Worm (Caenorhabditis elegans): ENCODE results near the gene idpp-4.
"Not testable (repeated sequence)": the region's sequence is repeated elsewhere in the genome, so short reads cannot be mapped to it uniquely, and the experiment has no call there.

Gene idpp-4

ce11 chrII:10300954-10301353 lies 20.3 kb upstream of the idpp-4 start, which contains the start of gene mdt-22 (continued):
- TF ChIP-seq zag-1 (tag; optimal IDR thresholded peaks at IDR 0.05) = no peak
- peak; percentile 39 for TF ChIP-seq zip-4 (GFP tag; optimal IDR thresholded peaks at IDR 0.05)
- TF ChIP-seq C04F5.9 (tag; optimal IDR thresholded peaks at IDR 0.05) = peak; percentile 52
- peak; percentile 71 for TF ChIP-seq unc-86 (tag; optimal IDR thresholded peaks at IDR 0.05)
- no peak for TF ChIP-seq nhr-28 (tag; optimal IDR thresholded peaks at IDR 0.05)
- TF ChIP-seq ceh-8 (GFP tag; optimal IDR thresholded peaks at IDR 0.05) = peak; percentile 35
- peak; percentile 45 for TF ChIP-seq unc-130 (tag; optimal IDR thresholded peaks at IDR 0.05)
- TF ChIP-seq vab-15 (tag; optimal IDR thresholded peaks at IDR 0.05) = peak; percentile 68
- TF ChIP-seq Y116A8C.19 (tag; optimal IDR thresholded peaks at IDR 0.05; ENCODE audit: borderline replicate concordance) = no peak
- TF ChIP-seq unc-62 (GFP tag; optimal IDR thresholded peaks at IDR 0.05) = no peak
- peak in 1 of 2 experiments; percentile 71 for TF ChIP-seq ztf-11 (tag; optimal IDR thresholded peaks at IDR 0.05)
- peak; percentile 71 for TF ChIP-seq xbp-1 (tag; optimal IDR thresholded peaks at IDR 0.05)
- TF ChIP-seq snpc-4 (tag; optimal IDR thresholded peaks at IDR 0.05) = peak; percentile 45
- no peak for TF ChIP-seq hlh-17 (GFP tag; optimal IDR thresholded peaks at IDR 0.05; ENCODE audit: borderline replicate concordance)
- TF ChIP-seq ceh-90 (tag; optimal IDR thresholded peaks at IDR 0.05) = peak; percentile 28
- TF ChIP-seq irx-1 (tag; optimal IDR thresholded peaks at IDR 0.05) = peak; percentile 60
- peak; percentile 55 for TF ChIP-seq sox-4 (tag; optimal IDR thresholded peaks at IDR 0.05)
- TF ChIP-seq ceh-63 (GFP tag; optimal IDR thresholded peaks at IDR 0.05) = no peak
- no peak for TF ChIP-seq nhr-12 (tag; optimal IDR thresholded peaks at IDR 0.05)
- peak; percentile 83 for TF ChIP-seq nhr-71 (tag; optimal IDR thresholded peaks at IDR 0.05)
- TF ChIP-seq lin-39 (tag; optimal IDR thresholded peaks at IDR 0.05) = peak; percentile 45
- TF ChIP-seq lin-13 (GFP tag; optimal IDR thresholded peaks at IDR 0.05) = peak; percentile 80
- peak; percentile 80 for TF ChIP-seq tbx-2 (tag; optimal IDR thresholded peaks at IDR 0.05)
- no peak for TF ChIP-seq egl-27 (tag; optimal IDR thresholded peaks at IDR 0.05)
- TF ChIP-seq tlp-1 (tag; optimal IDR thresholded peaks at IDR 0.05) = no peak
- TF ChIP-seq fkh-10 (GFP tag; optimal IDR thresholded peaks at IDR 0.05) = peak; percentile 63
- peak; percentile 72 for TF ChIP-seq skn-1 (tag; optimal IDR thresholded peaks at IDR 0.05)
- TF ChIP-seq aly-2 (tag; optimal IDR thresholded peaks at IDR 0.05) = peak; percentile 64
- no peak for TF ChIP-seq elt-2 (tag; optimal IDR thresholded peaks at IDR 0.05)
- peak; percentile 73 for TF ChIP-seq fkh-8 (tag; optimal IDR thresholded peaks at IDR 0.05)
- no peak for TF ChIP-seq sptf-1 (tag; optimal IDR thresholded peaks at IDR 0.05)
- TF ChIP-seq swsn-7 (tag; optimal IDR thresholded peaks at IDR 0.05) = peak; percentile 80
- TF ChIP-seq lin-35 (GFP tag; optimal IDR thresholded peaks at IDR 0.05) = peak; percentile 96 to 98
- peak; percentile 87 for TF ChIP-seq nhr-47 (tag; optimal IDR thresholded peaks at IDR 0.05)
- TF ChIP-seq pax-3 (tag; optimal IDR thresholded peaks at IDR 0.05) = peak; percentile 74
- TF ChIP-seq dsc-1 (tag; optimal IDR thresholded peaks at IDR 0.05) = peak; percentile 65
- TF ChIP-seq ztf-4 (tag; optimal IDR thresholded peaks at IDR 0.05) = no peak

DNA sequence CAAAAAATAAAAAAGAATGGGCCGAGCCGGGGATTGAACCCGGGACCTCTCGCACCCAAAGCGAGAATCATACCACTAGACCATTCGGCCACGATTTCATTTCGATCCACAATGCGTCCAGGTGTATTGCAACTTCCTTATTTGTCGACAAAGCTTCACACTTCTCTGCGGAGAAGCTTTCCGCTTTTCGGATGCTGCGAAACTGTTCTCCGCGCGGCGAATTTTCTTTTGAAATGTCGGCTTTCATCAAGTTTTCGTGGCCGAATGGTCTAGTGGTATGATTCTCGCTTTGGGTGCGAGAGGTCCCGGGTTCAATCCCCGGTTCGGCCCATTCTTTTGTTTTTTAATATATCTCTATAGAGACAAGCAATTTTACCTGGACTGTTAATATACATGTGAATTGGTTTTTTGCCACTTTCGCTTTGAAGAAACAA lies 19.1 kb upstream of the idpp-4 start:
- TF ChIP-seq efl-1 (optimal IDR thresholded peaks at IDR 0.05) = not testable (repeated sequence)
- TF ChIP-seq efl-1 (GFP tag; optimal IDR thresholded peaks at IDR 0.05 in 1 of 2) (peak in 1 of 2 experiments; percentile 8), nhr-85 (tag) (peak; percentile 1)

DNA sequence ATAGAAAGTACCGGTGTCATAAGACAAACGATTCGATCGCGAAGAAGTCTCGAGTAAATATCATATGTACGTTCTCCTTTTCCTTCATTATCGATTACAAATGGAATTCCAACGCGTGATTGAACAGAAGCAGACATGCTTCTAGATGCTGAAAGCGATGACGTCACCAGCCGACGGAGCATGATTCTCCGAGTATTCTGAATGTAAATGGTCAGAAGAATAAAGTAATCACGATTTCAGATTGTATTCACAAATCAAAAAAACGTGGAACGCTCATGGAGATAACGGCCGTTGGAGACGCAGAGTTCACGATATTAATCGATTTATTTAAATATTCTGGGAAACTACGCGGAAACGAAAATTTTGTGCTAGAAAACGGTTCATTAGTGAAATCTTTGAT lies 18.6 kb upstream of the idpp-4 start, which contains the start of gene clpp-1:
Gene clpp-1, minus strand, starts transcription at position 197 of the 400 bp plus-strand sequence.
- TF ChIP-seq grh-1 (GFP tag; IDR thresholded peaks at IDR 0.05) (0 out of 2 replicates have a peak, but pooled peaks have one; percentile 9), ama-1 (optimal IDR thresholded peaks at IDR 0.05) (peak; percentile 20), ceh-8 (GFP tag; optimal IDR thresholded peaks at IDR 0.05) (no peak), skn-1 (tag; optimal IDR thresholded peaks at IDR 0.05) (no peak), sptf-1 (tag; optimal IDR thresholded peaks at IDR 0.05) (no peak), fkh-10 (GFP tag; optimal IDR thresholded peaks at IDR 0.05) (no peak), ceh-88 (GFP tag; IDR thresholded peaks at IDR 0.05) (0 out of 2 replicates have a peak, but pooled peaks have one; percentile 8), lin-35 (GFP tag; optimal IDR thresholded peaks at IDR 0.05) (peak in 1 of 2 experiments; percentile 42), swsn-7 (tag; optimal IDR thresholded peaks at IDR 0.05) (peak; percentile 11), lin-13 (GFP tag; optimal IDR thresholded peaks at IDR 0.05) (no peak), efl-1 (optimal IDR thresholded peaks at IDR 0.05) (peak in 1 of 2 experiments; percentile 8), efl-1 (GFP tag; optimal IDR thresholded peaks at IDR 0.05 in 1 of 2) (peak in 1 of 2 experiments; percentile 84), fkh-8 (tag; optimal IDR thresholded peaks at IDR 0.05) (peak; percentile 28), snu-23 (GFP tag; optimal IDR thresholded peaks at IDR 0.05) (peak; percentile 6), ztf-4 (tag; optimal IDR thresholded peaks at IDR 0.05) (peak; percentile 60), nhr-71 (tag; optimal IDR thresholded peaks at IDR 0.05) (peak; percentile 42), nhr-12 (tag; optimal IDR thresholded peaks at IDR 0.05) (no peak)

Measured in whole organism, L1 larva.